Worm (Caenorhabditis elegans) whole organism, L1 larva: ENCODE data around the gene K02B2.6.

Experiments
- C16A3.4 ChIP-seq: fragments of 150-350 bp; optimal IDR thresholded peaks from 2 replicates; lab custom pipeline; 2014; ENCODE audit warnings: missing biosample characterization, missing genetic modification characterization
- Y116A8C.19 ChIP-seq: sonication (generic microtip); optimal IDR thresholded peaks from 2 replicates; lab custom pipeline; 2016; ENCODE audit warnings: missing compliant biosample characterization, missing genetic modification characterization, borderline replicate concordance
- blmp-1 ChIP-seq: fragments of 150-350 bp; optimal IDR thresholded peaks from 2 replicates; lab custom pipeline; 2014; ENCODE audit warnings: missing biosample characterization, missing genetic modification characterization
- ceh-63 ChIP-seq: fragments of 200-800 bp; sonication (Bioruptor generic); optimal IDR thresholded peaks from 2 replicates; lab custom pipeline; 2018; ENCODE audit warnings: mild to moderate bottlenecking, missing genetic modification characterization, missing compliant biosample characterization
- ceh-8 ChIP-seq: fragments of 200-800 bp; sonication (Bioruptor generic); optimal IDR thresholded peaks from 2 replicates; lab custom pipeline; 2018; ENCODE audit warnings: mild to moderate bottlenecking, missing genetic modification characterization, moderate library complexity, missing compliant biosample characterization
- ceh-82 ChIP-seq, 3 experiments: fragments of 150-350 bp in 1 of 3; sonication (generic microtip) in 2 of 3; optimal IDR thresholded peaks; 2 replicates each; lab custom pipeline; 2014 to 2017; ENCODE audit warnings: missing biosample characterization in 3 of 3, missing genetic modification characterization in 3 of 3
- dpl-1 ChIP-seq, 3 experiments: fragments of 150-350 bp in 2 of 3; sonication (generic microtip) in 1 of 3; optimal IDR thresholded peaks; 2 replicates each; lab custom pipeline; 2014 to 2017; ENCODE audit warnings: missing biosample characterization in 3 of 3, missing genetic modification characterization in 3 of 3, missing genetic modification reagents in 3 of 3
- dsc-1 ChIP-seq: sonication (generic microtip); optimal IDR thresholded peaks from 2 replicates; lab custom pipeline; 2016; ENCODE audit warnings: mild to moderate bottlenecking, missing genetic modification characterization, missing compliant biosample characterization
- efl-1 ChIP-seq, 4 experiments: fragments of 150-350 bp; optimal IDR thresholded peaks in 3 of 4; peaks in 1 of 4; 1 replicate in 1 of 4; 2 replicates in 3 of 4; lab custom pipeline; 2014; ENCODE audit warnings: missing biosample characterization in 2 of 4, missing genetic modification characterization in 2 of 4, missing genetic modification reagents in 2 of 4
- egl-13 ChIP-seq: sonication (generic microtip); optimal IDR thresholded peaks from 2 replicates; lab custom pipeline; 2016; ENCODE audit warnings: missing genotype, missing genetic modification reagents, missing genetic modification characterization, missing compliant biosample characterization
- elt-3 ChIP-seq, 6 experiments: fragments of 150-350 bp in 1 of 6; sonication (generic microtip); optimal IDR thresholded peaks; 2 replicates each; lab custom pipeline; 2017 to 2018; ENCODE audit warnings: missing biosample characterization in 6 of 6, missing genetic modification characterization in 6 of 6, inconsistent platforms in 1 of 6
- fkh-8 ChIP-seq: sonication (generic microtip); optimal IDR thresholded peaks from 2 replicates; lab custom pipeline; 2016; ENCODE audit warnings: mild to moderate bottlenecking, missing genetic modification characterization, missing compliant biosample characterization
- fos-1 ChIP-seq: fragments of 150-350 bp; optimal IDR thresholded peaks from 2 replicates; lab custom pipeline; 2014; ENCODE audit warnings: missing biosample characterization, missing genetic modification characterization
- hpl-2 ChIP-seq: fragments of 150-350 bp; optimal IDR thresholded peaks from 2 replicates; lab custom pipeline; 2014; ENCODE audit warnings: missing biosample characterization, missing genetic modification reagents, missing genetic modification characterization
- irx-1 ChIP-seq: sonication (generic microtip); optimal IDR thresholded peaks from 2 replicates; lab custom pipeline; 2016; ENCODE audit warnings: missing genetic modification characterization, missing compliant biosample characterization
- isw-1 ChIP-seq: fragments of 200-800 bp; sonication (Bioruptor generic); IDR thresholded peaks from 2 replicates; pipeline ENCODE4 v1.3.6; 2022; ENCODE audit warnings: missing genetic modification characterization, missing compliant biosample characterization
- lin-13 ChIP-seq: fragments of 150-350 bp; optimal IDR thresholded peaks from 2 replicates; lab custom pipeline; 2014; ENCODE audit warnings: missing biosample characterization, missing genetic modification reagents, missing genetic modification characterization
- lin-14 ChIP-seq: fragments of 200-800 bp; sonication (Bioruptor generic); optimal IDR thresholded peaks from 2 replicates; lab custom pipeline; 2018; ENCODE audit warnings: mild to moderate bottlenecking, missing genetic modification characterization, moderate library complexity, missing compliant biosample characterization
- lin-15B ChIP-seq: fragments of 150-350 bp; sonication (generic microtip); optimal IDR thresholded peaks from 3 replicates; lab custom pipeline; 2014; ENCODE audit warnings: missing biosample characterization, missing genetic modification characterization
- lin-35 ChIP-seq, 2 experiments: fragments of 150-350 bp; optimal IDR thresholded peaks; 2 replicates each; lab custom pipeline; 2014; ENCODE audit warnings: missing biosample characterization in 2 of 2, missing genetic modification characterization in 2 of 2, missing genetic modification reagents in 2 of 2
- lin-39 ChIP-seq: fragments of 150-350 bp; optimal IDR thresholded peaks from 2 replicates; lab custom pipeline; 2014; ENCODE audit warnings: missing biosample characterization, missing genetic modification reagents, missing genetic modification characterization
- lsy-2 ChIP-seq, 2 experiments: fragments of 150-350 bp; optimal IDR thresholded peaks; 2 replicates each; lab custom pipeline; 2014; ENCODE audit warnings: missing biosample characterization in 2 of 2, missing genetic modification characterization in 2 of 2
- mab-9 ChIP-seq: fragments of 200-800 bp; sonication (Bioruptor generic); IDR thresholded peaks from 2 replicates; pipeline ENCODE4 v1.3.6; 2022; ENCODE audit warnings: missing genetic modification reagents, missing genetic modification characterization, missing compliant biosample characterization
- mdl-1 ChIP-seq, 2 experiments: fragments of 150-350 bp; optimal IDR thresholded peaks; 2 replicates each; lab custom pipeline; 2014 to 2017; ENCODE audit warnings: missing biosample characterization in 2 of 2, missing genetic modification characterization in 2 of 2, inconsistent platforms in 1 of 2
- mep-1 ChIP-seq: fragments of 150-350 bp; optimal IDR thresholded peaks from 2 replicates; lab custom pipeline; 2014; ENCODE audit warnings: missing biosample characterization, missing genetic modification characterization
- nhr-20 ChIP-seq: sonication (generic microtip); optimal IDR thresholded peaks from 2 replicates; lab custom pipeline; 2016; ENCODE audit warnings: mild to moderate bottlenecking, missing genetic modification characterization, missing compliant biosample characterization
- nhr-47 ChIP-seq: sonication (generic microtip); optimal IDR thresholded peaks from 2 replicates; lab custom pipeline; 2016; ENCODE audit warnings: mild to moderate bottlenecking, missing genetic modification characterization, moderate library complexity, missing compliant biosample characterization
- nhr-71 ChIP-seq: sonication (generic microtip); optimal IDR thresholded peaks from 2 replicates; lab custom pipeline; 2016; ENCODE audit warnings: mild to moderate bottlenecking, missing genetic modification characterization, moderate library complexity, missing compliant biosample characterization
- nhr-85 ChIP-seq: sonication (generic microtip); peaks from one replicate; lab custom pipeline; 2016; ENCODE audit warnings: missing genetic modification characterization, inconsistent platforms, missing compliant biosample characterization
- nhr-90 ChIP-seq: sonication (generic microtip); optimal IDR thresholded peaks from 2 replicates; lab custom pipeline; 2016; ENCODE audit warnings: mild to moderate bottlenecking, missing genetic modification characterization, missing compliant biosample characterization; ENCODE audit not compliant: poor library complexity
- rnt-1 ChIP-seq: sonication (generic microtip); optimal IDR thresholded peaks from 2 replicates; lab custom pipeline; 2016; ENCODE audit warnings: mild to moderate bottlenecking, missing genetic modification characterization, moderate library complexity, missing compliant biosample characterization
- skn-1 ChIP-seq: fragments of 150-350 bp; optimal IDR thresholded peaks from 2 replicates; lab custom pipeline; 2014; ENCODE audit warnings: missing biosample characterization, missing genetic modification characterization
- snpc-4 ChIP-seq: fragments of 150-350 bp; optimal IDR thresholded peaks from 2 replicates; lab custom pipeline; 2014; ENCODE audit warnings: missing biosample characterization, missing genetic modification characterization
- snu-23 ChIP-seq: sonication (generic microtip); optimal IDR thresholded peaks from 2 replicates; lab custom pipeline; 2016; ENCODE audit warnings: missing genetic modification characterization, missing compliant biosample characterization
- swsn-7 ChIP-seq: sonication (generic microtip); optimal IDR thresholded peaks from 2 replicates; lab custom pipeline; 2016; ENCODE audit warnings: missing genetic modification characterization, missing compliant biosample characterization
- tbx-2 ChIP-seq: sonication (generic microtip); optimal IDR thresholded peaks from 2 replicates; lab custom pipeline; 2016; ENCODE audit warnings: missing genetic modification characterization, missing compliant biosample characterization
- tlp-1 ChIP-seq: fragments of 150-350 bp; optimal IDR thresholded peaks from 2 replicates; lab custom pipeline; 2014; ENCODE audit warnings: missing biosample characterization, missing genetic modification characterization
- unc-130 ChIP-seq: fragments of 150-350 bp; optimal IDR thresholded peaks from 2 replicates; lab custom pipeline; 2017; ENCODE audit warnings: missing biosample characterization, missing genetic modification characterization, inconsistent platforms
- unc-30 ChIP-seq: sonication (generic microtip); optimal IDR thresholded peaks from 2 replicates; lab custom pipeline; 2017; ENCODE audit warnings: missing biosample characterization, missing genetic modification characterization
- unc-62 ChIP-seq: fragments of 150-350 bp; optimal IDR thresholded peaks from 2 replicates; lab custom pipeline; 2014; ENCODE audit warnings: missing biosample characterization, missing genetic modification reagents, missing genetic modification characterization
- xbp-1 ChIP-seq: sonication (generic microtip); optimal IDR thresholded peaks from 2 replicates; lab custom pipeline; 2016; ENCODE audit warnings: missing genetic modification characterization, missing compliant biosample characterization

The K02B2.6 gene

DNA sequence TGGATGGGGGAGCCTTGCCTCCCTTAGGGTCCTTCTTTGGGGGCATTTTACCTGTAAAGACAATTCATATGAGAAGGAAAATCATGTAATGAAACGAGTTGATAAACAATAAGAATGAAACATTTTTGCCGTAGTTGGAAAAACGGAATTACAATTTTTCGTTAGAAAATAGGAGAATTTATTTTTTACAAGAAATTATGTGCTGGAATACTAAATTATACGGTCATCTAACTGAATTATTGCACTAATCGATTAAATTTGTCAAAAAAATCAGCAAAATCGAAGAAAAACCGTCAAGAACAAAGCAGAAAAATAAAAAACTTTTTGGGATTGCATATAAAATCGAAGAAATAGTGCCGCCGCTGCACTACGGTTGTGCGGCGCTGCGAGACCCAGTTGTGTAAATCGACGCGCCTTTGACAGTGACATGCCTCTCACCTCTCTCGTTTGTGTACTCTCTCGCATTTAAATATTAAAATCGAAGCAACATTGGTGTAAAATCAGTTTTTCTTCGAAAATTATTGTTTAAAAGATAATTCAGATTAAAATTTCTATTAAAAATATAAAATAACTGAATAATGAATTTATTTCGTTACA, 14.4 kb downstream of the K02B2.6 start, which contains the start of gene rps-25:
rps-25 (minus strand) TSS at position 51 of the 597 bp plus-strand sequence.
- TF ChIP-seq blmp-1 (tag; lab: Kevin White, UChicago) (peak; percentile 57), swsn-7 (peak; percentile 53), tbx-2 (peak; percentile 25), irx-1 (tag; lab: Kevin White, UChicago) (peak; percentile 21), isw-1 (peak; percentile 35; the same call in 1 of the 2 replicates), lin-13 (GFP tag; lab: Kevin White, UChicago) (peak; percentile 52), snpc-4 (tag; lab: Kevin White, UChicago) (peak; percentile 12), ceh-63 (GFP tag; lab: Kevin White, UChicago) (no peak), egl-13 (no peak), mab-9 (GFP tag; lab: Robert Waterston, UW) (no peak), ceh-82 (tag; optimal IDR thresholded peaks at IDR 0.05; lab: Kevin White, UChicago) (peak in 2 of 3 experiments; percentile 10 to 74), elt-3 (tag; optimal IDR thresholded peaks at IDR 0.05; lab: Kevin White, UChicago) (peak in 1 of 6 experiments; percentile 56), lin-14 (GFP tag; lab: Kevin White, UChicago) (peak; percentile 54), dpl-1 (GFP tag; optimal IDR thresholded peaks at IDR 0.05; lab: Kevin White, UChicago) (peak; percentile 40 to 62 (median 54)), mdl-1 (tag; optimal IDR thresholded peaks at IDR 0.05; lab: Kevin White, UChicago) (peak in 1 of 2 experiments; percentile 27), C16A3.4 (tag; lab: Kevin White, UChicago) (peak; percentile 75), mep-1 (tag; lab: Kevin White, UChicago) (peak; percentile 75), Y116A8C.19 (no peak), nhr-90 (peak; percentile 20), hpl-2 (GFP tag; lab: Kevin White, UChicago) (peak; percentile 15), tlp-1 (tag; lab: Kevin White, UChicago) (no peak), unc-30 (tag; lab: Kevin White, UChicago) (no peak), nhr-20 (peak; percentile 45), unc-130 (tag; lab: Kevin White, UChicago) (peak; percentile 59), fkh-8 (tag; lab: Kevin White, UChicago) (peak; percentile 45), nhr-47 (peak; percentile 46), rnt-1 (peak; percentile 56), snu-23 (peak; percentile 77), lin-39 (tag; lab: Kevin White, UChicago) (peak; percentile 33), lsy-2 (tag; optimal IDR thresholded peaks at IDR 0.05; lab: Kevin White, UChicago) (peak; percentile 81 to 97), dsc-1 (tag; lab: Kevin White, UChicago) (peak; percentile 9), fos-1 (tag; lab: Kevin White, UChicago) (peak; percentile 3), lin-35 (GFP tag; optimal IDR thresholded peaks at IDR 0.05; lab: Kevin White, UChicago) (peak; percentile 68 to 78), xbp-1 (tag; lab: Kevin White, UChicago) (peak; percentile 45), efl-1 (optimal IDR thresholded peaks at IDR 0.05; lab: Kevin White, UChicago) (peak; percentile 61 to 72), efl-1 (GFP tag; optimal IDR thresholded peaks at IDR 0.05 in 1 of 2; lab: Kevin White, UChicago) (peak in 1 of 2 experiments; percentile 48), unc-62 (GFP tag; lab: Kevin White, UChicago) (no peak), lin-15B (tag; lab: Kevin White, UChicago) (peak; percentile 7), ceh-8 (GFP tag; lab: Kevin White, UChicago) (no peak), nhr-85 (peak; percentile 3), skn-1 (tag; lab: Kevin White, UChicago) (peak; percentile 75), nhr-71 (tag; lab: Kevin White, UChicago) (peak; percentile 68)
